Fruit fly (Drosophila melanogaster) Kc167 (cell line): ENCODE data around the gene CG10919.

ENCODE experiments used
- h ChIP-seq: fragments of >200 bp; optimal IDR thresholded peaks from 3 replicates; lab custom pipeline; 2018; ENCODE audit warnings: missing external identifiers
- ttk ChIP-seq: sonication (Bioruptor generic); optimal IDR thresholded peaks from 2 replicates; lab custom pipeline; 2017; ENCODE audit warnings: missing external identifiers

DNA sequence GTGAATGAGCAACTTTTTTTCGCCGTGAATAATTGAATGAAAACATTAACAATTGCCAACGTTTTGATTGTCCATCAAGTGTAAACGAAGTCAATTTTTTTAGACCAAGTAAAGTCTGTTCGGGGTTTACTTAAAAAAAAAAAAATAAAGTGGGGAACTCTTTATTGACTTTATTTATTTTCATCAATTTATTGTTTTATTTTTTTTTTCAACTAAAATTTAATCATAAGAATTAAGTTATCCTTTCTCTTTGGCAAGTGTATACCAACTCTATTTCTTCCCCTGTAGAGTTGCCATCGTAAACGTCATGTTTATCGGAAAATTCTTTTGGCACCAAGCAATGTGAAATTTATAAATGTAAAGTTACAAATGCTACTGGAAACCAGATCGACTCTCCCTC is 35.8 kb upstream of the CG10919 start, which contains the start of gene CG2616:
- TF ChIP-seq ttk (lab: Kevin White, UChicago), result no peak
- no peak for TF ChIP-seq h (lab: Kevin White, UChicago)
